Fruit fly (Drosophila melanogaster) whole organism, adult: Measurements from ENCODE around the gene UQCR-C1.
A peak's percentile ranks its signal among the peaks of the same experiment; 100 is the strongest.

Experiments used
- CG11617 ChIP-seq: fragments of 200-800 bp; sonication (Bioruptor generic); optimal IDR thresholded peaks from 2 replicates; lab custom pipeline; 2017; ENCODE audit warnings: mild to moderate bottlenecking, missing biosample characterization, missing genetic modification reagents, missing genetic modification characterization
- CG12768 ChIP-seq: fragments of 200-800 bp; sonication (Bioruptor generic); optimal IDR thresholded peaks from 2 replicates; lab custom pipeline; 2017; ENCODE audit warnings: missing biosample characterization, missing genetic modification characterization, mild to moderate bottlenecking, moderate library complexity, missing genetic modification reagents
- CG14711 ChIP-seq: fragments of 200-800 bp; sonication (Bioruptor generic); optimal IDR thresholded peaks from 2 replicates; lab custom pipeline; 2018; ENCODE audit warnings: missing biosample characterization, mild to moderate bottlenecking, missing genetic modification characterization, moderate library complexity
- CG1620 ChIP-seq: fragments of 200-800 bp; sonication (Bioruptor generic); optimal IDR thresholded peaks from 2 replicates; lab custom pipeline; 2016; ENCODE audit warnings: missing biosample characterization, missing genetic modification characterization
- CG33017 ChIP-seq: fragments of 200-800 bp; sonication (Bioruptor generic); optimal IDR thresholded peaks from 2 replicates; lab custom pipeline; 2018; ENCODE audit warnings: missing biosample characterization, mild to moderate bottlenecking, missing genetic modification characterization, moderate library complexity
- CG5204 ChIP-seq: fragments of 200-800 bp; sonication (Bioruptor generic); optimal IDR thresholded peaks from 2 replicates; lab custom pipeline; 2016; ENCODE audit warnings: missing biosample characterization, missing genetic modification characterization
- CG7045 ChIP-seq: fragments of 200-800 bp; sonication (Bioruptor generic); optimal IDR thresholded peaks from 2 replicates; lab custom pipeline; 2017; ENCODE audit warnings: missing biosample characterization, mild to moderate bottlenecking, missing genetic modification characterization
- CG7101 ChIP-seq: fragments of 200-800 bp; sonication (Bioruptor generic); optimal IDR thresholded peaks from 2 replicates; lab custom pipeline; 2018; ENCODE audit warnings: missing biosample characterization, mild to moderate bottlenecking, missing genetic modification characterization, moderate library complexity
- Clk ChIP-seq: fragments of 200-800 bp; sonication (Bioruptor generic); optimal IDR thresholded peaks from 2 replicates; lab custom pipeline; 2017; ENCODE audit warnings: missing biosample characterization, missing genetic modification characterization
- Crg-1 ChIP-seq: fragments of 200-800 bp; sonication (Bioruptor generic); optimal IDR thresholded peaks from 2 replicates; lab custom pipeline; 2016; ENCODE audit warnings: missing biosample characterization, missing genetic modification characterization
- Hr96 ChIP-seq: fragments of 200-800 bp; sonication (Bioruptor generic); optimal IDR thresholded peaks from 2 replicates; lab custom pipeline; 2016; ENCODE audit warnings: missing biosample characterization, missing genetic modification characterization
- Mnt ChIP-seq: fragments of 200-800 bp; sonication (Bioruptor generic); optimal IDR thresholded peaks from 2 replicates; lab custom pipeline; 2016; ENCODE audit warnings: missing biosample characterization, mild to moderate bottlenecking, missing genetic modification characterization
- bab1 ChIP-seq: fragments of 200-800 bp; sonication (Bioruptor generic); optimal IDR thresholded peaks from 3 replicates; lab custom pipeline; 2019; ENCODE audit warnings: missing biosample characterization, mild to moderate bottlenecking, missing genetic modification characterization, moderate library complexity
- cic ChIP-seq: fragments of 200-800 bp; sonication (Bioruptor generic); optimal IDR thresholded peaks from 2 replicates; lab custom pipeline; 2017; ENCODE audit warnings: missing biosample characterization, mild to moderate bottlenecking, missing genetic modification characterization, moderate library complexity
- cnc ChIP-seq, 2 experiments: fragments of >200 bp; optimal IDR thresholded peaks; 2 replicates each; lab custom pipeline; 2017
- kay ChIP-seq: fragments of 200-800 bp; sonication (Bioruptor generic); peaks from one replicate; lab custom pipeline; 2016; ENCODE audit warnings: missing biosample characterization, missing genetic modification characterization, borderline replicate concordance
- ovo ChIP-seq: fragments of 200-800 bp; sonication (Bioruptor generic); optimal IDR thresholded peaks from 2 replicates; lab custom pipeline; 2016; ENCODE audit warnings: missing biosample characterization, missing genetic modification characterization
- pad ChIP-seq: fragments of 200-800 bp; sonication (Bioruptor generic); optimal IDR thresholded peaks from 3 replicates; lab custom pipeline; 2017; ENCODE audit warnings: missing biosample characterization, missing genetic modification characterization, mild to moderate bottlenecking, moderate library complexity, missing genetic modification reagents
- tj ChIP-seq: fragments of 200-800 bp; sonication (Bioruptor generic); optimal IDR thresholded peaks from 3 replicates; lab custom pipeline; 2017; ENCODE audit warnings: missing biosample characterization, mild to moderate bottlenecking, missing genetic modification characterization, moderate library complexity
- toe ChIP-seq: fragments of 200-800 bp; sonication (Bioruptor generic); optimal IDR thresholded peaks from 2 replicates; lab custom pipeline; 2016; ENCODE audit warnings: missing biosample characterization, missing genetic modification characterization

Gene UQCR-C1

DNA sequence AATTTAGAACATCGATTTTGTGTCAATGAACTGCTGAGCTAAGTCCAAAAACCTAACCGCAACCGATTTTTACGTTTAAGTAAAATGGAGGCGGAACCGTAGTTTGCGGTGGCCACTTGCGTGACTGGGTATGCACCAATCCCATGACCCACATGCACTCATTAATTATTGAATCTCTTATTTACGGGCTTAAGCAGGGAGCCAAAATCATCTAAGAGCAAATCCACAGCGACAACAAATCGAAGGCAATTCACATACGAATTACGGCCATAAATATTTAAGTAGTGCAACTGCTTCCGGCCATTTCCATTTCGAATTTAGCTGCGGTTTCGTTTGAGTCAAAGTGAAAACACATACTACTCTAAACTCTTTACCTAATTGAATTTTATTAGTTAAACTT lies 25.2 kb upstream of the UQCR-C1 start:
- TF ChIP-seq cic (GFP tag; lab: Kevin White, UChicago) (no peak), bab1 (GFP tag; lab: Kevin White, UChicago) (no peak), pad (GFP tag; lab: Kevin White, UChicago) (no peak), ovo (GFP tag; lab: Kevin White, UChicago) (no peak), CG7045 (GFP tag; lab: Kevin White, UChicago) (no peak), cnc (optimal IDR thresholded peaks at IDR 0.05; lab: Kevin White, UChicago) (no peak), CG11617 (GFP tag; lab: Kevin White, UChicago) (no peak), toe (GFP tag; lab: Kevin White, UChicago) (no peak), tj (GFP tag; lab: Kevin White, UChicago) (no peak), Clk (no peak), Mnt (GFP tag; lab: Kevin White, UChicago) (no peak)

- TF ChIP-seq Hr96: no peak
- no peak for TF ChIP-seq tj (GFP tag; lab: Kevin White, UChicago)
- TF ChIP-seq CG7101 (tag; lab: Kevin White, UChicago): no peak
- TF ChIP-seq Crg-1 (GFP tag; lab: Kevin White, UChicago): no peak
- TF ChIP-seq cnc (optimal IDR thresholded peaks at IDR 0.05; lab: Kevin White, UChicago): no peak
- no peak for TF ChIP-seq CG11617 (GFP tag; lab: Kevin White, UChicago)
- no peak for TF ChIP-seq cic (GFP tag; lab: Kevin White, UChicago)
- TF ChIP-seq CG33017 (tag; lab: Kevin White, UChicago): no peak
- no peak for TF ChIP-seq Clk
- no peak for TF ChIP-seq CG1620 (GFP tag; lab: Kevin White, UChicago)
- no peak for TF ChIP-seq toe (GFP tag; lab: Kevin White, UChicago)
- no peak for TF ChIP-seq CG7045 (GFP tag; lab: Kevin White, UChicago)
- TF ChIP-seq pad (GFP tag; lab: Kevin White, UChicago): no peak
Observed at dm6 chr3R:14873345-14873744, 16.7 kb upstream of the UQCR-C1 start.

DNA sequence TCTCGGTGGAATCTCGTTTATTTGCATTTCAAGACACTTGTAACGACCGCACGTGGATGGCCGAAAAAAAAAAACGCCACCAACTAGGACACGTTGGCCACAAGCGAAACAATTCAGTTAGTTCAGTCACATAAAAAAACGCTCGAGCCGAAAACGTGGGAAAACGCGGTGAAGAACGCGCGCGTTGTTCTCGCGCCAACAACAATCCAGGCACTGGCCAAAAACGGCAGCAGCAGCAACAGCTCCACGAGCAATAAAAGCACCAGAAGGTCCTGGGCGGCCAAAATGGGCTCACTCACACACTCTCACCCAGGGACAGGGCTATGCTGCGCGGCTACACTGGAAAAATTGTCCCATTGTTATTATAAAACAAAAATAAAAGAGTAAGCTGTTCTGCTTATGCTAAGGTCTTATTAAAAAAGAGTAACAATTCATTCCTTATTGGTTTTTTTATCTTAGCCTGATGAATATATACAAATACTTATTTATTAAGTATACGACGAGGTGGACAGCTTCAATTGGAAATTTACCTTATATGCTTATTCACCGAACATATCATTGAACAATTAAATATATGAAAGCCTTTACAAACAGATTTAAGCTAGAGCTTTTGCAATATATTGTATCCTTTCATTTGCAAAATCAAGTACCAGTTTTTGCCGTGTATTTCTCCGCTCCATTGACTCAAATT lies 14.6 kb upstream of the UQCR-C1 start, which contains the start of gene btsz:
Gene btsz, minus strand, starts transcription at position 215 of the 691 bp plus-strand sequence.
- TF ChIP-seq Clk: peak; percentile 7
- peak; percentile 50 for TF ChIP-seq CG12768 (GFP tag; lab: Kevin White, UChicago)
- TF ChIP-seq cnc (optimal IDR thresholded peaks at IDR 0.05; lab: Kevin White, UChicago): no peak
- TF ChIP-seq CG5204 (GFP tag; lab: Kevin White, UChicago): no peak
- TF ChIP-seq Mnt (GFP tag; lab: Kevin White, UChicago): no peak
- TF ChIP-seq ovo (GFP tag; lab: Kevin White, UChicago): no peak
- no peak for TF ChIP-seq CG7101 (tag; lab: Kevin White, UChicago)
- peak; percentile 34 for TF ChIP-seq CG7045 (GFP tag; lab: Kevin White, UChicago)

DNA sequence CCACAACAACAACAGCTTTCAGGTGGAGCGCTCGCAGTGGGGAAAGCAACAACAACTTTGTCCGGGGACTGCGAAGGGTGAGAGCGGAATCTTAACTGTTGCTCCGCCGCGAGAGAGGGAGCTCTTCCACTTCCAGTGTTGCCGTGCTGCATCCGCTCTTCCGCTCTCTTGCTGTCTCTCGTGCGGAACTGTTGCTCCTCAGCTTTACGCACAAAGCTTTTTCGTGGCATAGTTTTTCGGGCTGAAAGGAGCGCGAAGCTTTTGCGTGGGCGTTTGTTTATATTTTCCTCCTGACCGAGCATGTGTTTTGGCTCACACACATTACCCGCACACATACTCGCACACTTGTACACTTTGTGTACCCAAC lies 14.1 kb upstream of the UQCR-C1 start:
- TF ChIP-seq cic (GFP tag; lab: Kevin White, UChicago): peak; percentile 29
- no peak for TF ChIP-seq pad (GFP tag; lab: Kevin White, UChicago)

DNA sequence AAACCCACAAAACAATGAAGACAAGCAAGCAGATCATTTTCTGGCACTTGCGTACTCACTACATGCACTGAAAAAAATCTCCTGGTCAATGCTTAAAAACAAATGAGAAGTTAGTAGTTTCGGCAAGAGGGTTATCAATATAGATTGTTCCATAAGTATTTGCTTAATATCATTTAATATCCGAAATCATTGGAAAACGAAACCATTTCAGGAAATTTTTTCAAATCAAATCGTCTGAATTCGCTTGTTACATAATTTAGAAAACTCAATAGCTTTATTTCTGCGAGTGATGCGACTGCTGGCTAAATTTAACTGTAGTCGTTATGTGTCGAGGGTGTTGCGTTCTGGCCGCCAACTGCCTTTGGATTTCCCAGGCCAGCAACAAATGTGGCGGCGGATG lies 11.9 kb upstream of the UQCR-C1 start:
- TF ChIP-seq Hr96: no peak
- no peak for TF ChIP-seq CG1620 (GFP tag; lab: Kevin White, UChicago)
- no peak for TF ChIP-seq CG33017 (tag; lab: Kevin White, UChicago)

DNA sequence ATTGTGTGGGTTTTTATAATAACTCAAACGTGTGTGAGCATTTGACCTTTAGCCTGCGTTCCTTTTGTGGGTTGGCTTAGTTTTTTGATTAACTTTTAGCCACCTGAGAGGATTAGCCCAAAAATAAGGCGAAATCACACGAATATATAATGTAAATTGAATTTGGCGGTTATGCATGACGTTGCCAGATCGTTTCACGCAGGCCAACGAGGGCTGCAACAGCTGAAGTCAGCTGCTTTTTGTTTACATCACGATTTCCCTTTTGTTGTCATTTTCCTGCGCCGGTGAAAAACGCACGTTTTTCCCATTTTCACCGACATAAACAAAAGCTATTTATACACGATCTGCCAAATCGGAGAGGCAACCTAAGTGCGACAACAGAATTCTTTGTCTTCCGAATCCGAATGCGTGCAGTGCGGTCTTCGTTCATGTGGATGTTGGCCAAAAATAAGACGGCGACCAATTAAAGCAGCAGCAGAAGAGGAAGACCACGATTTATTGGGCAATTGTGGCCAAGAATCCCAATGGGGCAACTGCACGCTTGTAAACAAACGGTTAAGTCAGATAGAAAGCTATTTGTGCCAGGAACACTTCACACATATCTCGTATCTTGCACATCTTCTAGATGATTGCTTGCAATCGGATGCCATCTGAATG lies 10.7 kb upstream of the UQCR-C1 start, which contains the start of gene CG3631:
Gene CG3631, plus strand, starts transcription at position 251 of the 657 bp plus-strand sequence.
- TF ChIP-seq tj (GFP tag; lab: Kevin White, UChicago) (no peak), pad (GFP tag; lab: Kevin White, UChicago) (no peak), CG1620 (GFP tag; lab: Kevin White, UChicago) (no peak), Mnt (GFP tag; lab: Kevin White, UChicago) (peak; percentile 94), ovo (GFP tag; lab: Kevin White, UChicago) (no peak), CG5204 (GFP tag; lab: Kevin White, UChicago) (no peak), bab1 (GFP tag; lab: Kevin White, UChicago) (peak; percentile 21)

dm6 chr3R:14880861-14881260 lies 9.2 kb upstream of the UQCR-C1 start:
- TF ChIP-seq ovo (GFP tag; lab: Kevin White, UChicago) (no peak), CG33017 (tag; lab: Kevin White, UChicago) (no peak), Hr96 (no peak), CG1620 (GFP tag; lab: Kevin White, UChicago) (no peak), CG7045 (GFP tag; lab: Kevin White, UChicago) (no peak), pad (GFP tag; lab: Kevin White, UChicago) (no peak), tj (GFP tag; lab: Kevin White, UChicago) (no peak), cic (GFP tag; lab: Kevin White, UChicago) (no peak), CG12768 (GFP tag; lab: Kevin White, UChicago) (no peak), bab1 (GFP tag; lab: Kevin White, UChicago) (no peak), kay (no peak), Crg-1 (GFP tag; lab: Kevin White, UChicago) (no peak), CG14711 (no peak), CG7101 (tag; lab: Kevin White, UChicago) (no peak), cnc (optimal IDR thresholded peaks at IDR 0.05; lab: Kevin White, UChicago) (no peak), CG11617 (GFP tag; lab: Kevin White, UChicago) (no peak), Mnt (GFP tag; lab: Kevin White, UChicago) (no peak)
